Fruit fly (Drosophila melanogaster) whole organism, embryonic: ENCODE measurements around the gene OtopLc.

Experiments
- Blimp-1 ChIP-seq: fragments of 200-800 bp; sonication (Bioruptor generic); optimal IDR thresholded peaks from 3 replicates; lab custom pipeline; 2018; ENCODE audit warnings: missing biosample characterization, missing genetic modification characterization, mild to moderate bottlenecking, moderate library complexity, missing genetic modification reagents
- CG10565 ChIP-seq: fragments of 200-800 bp; sonication (Bioruptor generic); optimal IDR thresholded peaks from 3 replicates; lab custom pipeline; 2016; ENCODE audit warnings: missing biosample characterization, mild to moderate bottlenecking, missing genetic modification characterization
- CG10654 ChIP-seq: fragments of 200-800 bp; sonication (Bioruptor generic); optimal IDR thresholded peaks from 2 replicates; lab custom pipeline; 2016; ENCODE audit warnings: missing biosample characterization, missing genetic modification characterization
- CG11456 ChIP-seq: fragments of 200-800 bp; sonication (Bioruptor generic); IDR thresholded peaks from 3 replicates; pipeline ENCODE4 v1.3.6; 2022; ENCODE audit warnings: missing biosample characterization, missing genetic modification characterization
- CG12236 ChIP-seq: fragments of 200-800 bp; sonication (Bioruptor generic); optimal IDR thresholded peaks from 2 replicates; lab custom pipeline; 2016; ENCODE audit warnings: missing biosample characterization, missing genetic modification characterization
- CG12659 ChIP-seq: fragments of 200-800 bp; sonication (Bioruptor generic); optimal IDR thresholded peaks from 3 replicates; lab custom pipeline; 2017; ENCODE audit warnings: mild to moderate bottlenecking, missing biosample characterization, missing genetic modification reagents, missing genetic modification characterization
- CG15514 ChIP-seq: fragments of 200-800 bp; sonication (Bioruptor generic); optimal IDR thresholded peaks from 3 replicates; lab custom pipeline; 2017; ENCODE audit warnings: missing biosample characterization, missing genetic modification characterization, mild to moderate bottlenecking, moderate library complexity, missing genetic modification reagents
- CG15601 ChIP-seq: fragments of 200-800 bp; sonication (Bioruptor generic); optimal IDR thresholded peaks from 3 replicates; lab custom pipeline; 2019; ENCODE audit warnings: missing biosample characterization, mild to moderate bottlenecking, missing genetic modification characterization, moderate library complexity
- CG18011 ChIP-seq: fragments of 200-800 bp; sonication (Bioruptor generic); optimal IDR thresholded peaks from 2 replicates; lab custom pipeline; 2017; ENCODE audit warnings: missing biosample characterization, missing genetic modification characterization, mild to moderate bottlenecking, moderate library complexity, missing genotype
- CG18764 ChIP-seq: fragments of 200-800 bp; sonication (Bioruptor generic); optimal IDR thresholded peaks from 3 replicates; lab custom pipeline; 2016; ENCODE audit warnings: missing biosample characterization, missing genetic modification characterization
- CG2875 ChIP-seq: fragments of 200-800 bp; sonication (Bioruptor generic); optimal IDR thresholded peaks from 2 replicates; lab custom pipeline; 2017; ENCODE audit warnings: missing biosample characterization, mild to moderate bottlenecking, missing genetic modification characterization, missing genetic modification reagents
- CG30431 ChIP-seq: fragments of 200-800 bp; sonication (Bioruptor generic); optimal IDR thresholded peaks from 2 replicates; lab custom pipeline; 2017; ENCODE audit warnings: missing biosample characterization, missing genetic modification characterization
- CG33213 ChIP-seq: fragments of 200-800 bp; sonication (Bioruptor generic); optimal IDR thresholded peaks from 3 replicates; lab custom pipeline; 2016; ENCODE audit warnings: missing biosample characterization, missing genetic modification characterization
- CG33557 ChIP-seq: fragments of 200-800 bp; sonication (Bioruptor generic); optimal IDR thresholded peaks from 2 replicates; lab custom pipeline; 2019; ENCODE audit warnings: missing biosample characterization, mild to moderate bottlenecking, missing genetic modification characterization, moderate library complexity
- CG3847 ChIP-seq: fragments of 200-800 bp; sonication (Bioruptor generic); IDR thresholded peaks from 2 replicates; pipeline ENCODE4 v1.3.6; 2022; ENCODE audit warnings: missing biosample characterization, missing genetic modification characterization
- CG4707 ChIP-seq: fragments of 200-800 bp; sonication (Bioruptor generic); optimal IDR thresholded peaks from 2 replicates; lab custom pipeline; 2018; ENCODE audit warnings: missing biosample characterization, mild to moderate bottlenecking, missing genetic modification characterization, moderate library complexity
- CG4730 ChIP-seq: fragments of 200-800 bp; sonication (Bioruptor generic); IDR thresholded peaks from 2 replicates; pipeline ENCODE4 v1.3.6; 2022; ENCODE audit warnings: missing biosample characterization, missing genetic modification characterization
- CG8924 ChIP-seq: fragments of 200-800 bp; optimal IDR thresholded peaks from 3 replicates; lab custom pipeline; 2019; ENCODE audit warnings: missing biosample characterization, mild to moderate bottlenecking, missing genetic modification characterization, moderate library complexity
- D ChIP-seq, 2 experiments: fragments of 200-800 bp in 1 of 2; fragments of >200 bp in 1 of 2; sonication (Bioruptor generic) in 1 of 2; optimal IDR thresholded peaks; 2 replicates in 1 of 2; 3 replicates in 1 of 2; lab custom pipeline; 2017; ENCODE audit warnings: mild to moderate bottlenecking in 1 of 2, missing biosample characterization in 1 of 2, missing genetic modification characterization in 1 of 2, missing genetic modification reagents in 1 of 2
- Dp ChIP-seq: fragments of 200-800 bp; sonication (Bioruptor generic); optimal IDR thresholded peaks from 2 replicates; lab custom pipeline; 2018; ENCODE audit warnings: missing biosample characterization, mild to moderate bottlenecking, missing genetic modification characterization, moderate library complexity
- H2.0 ChIP-seq: fragments of 200-800 bp; sonication (Bioruptor generic); IDR thresholded peaks from 2 replicates; pipeline ENCODE4 v1.3.6; 2022; ENCODE audit warnings: missing biosample characterization, missing genetic modification characterization
- Lim3 ChIP-seq: fragments of 200-800 bp; sonication (Bioruptor generic); IDR thresholded peaks from 2 replicates; pipeline ENCODE4 v1.3.6; 2022; ENCODE audit warnings: missing biosample characterization, missing genetic modification characterization
- Nf-YB ChIP-seq: fragments of 200-800 bp; sonication (Bioruptor generic); optimal IDR thresholded peaks from 3 replicates; lab custom pipeline; 2019; ENCODE audit warnings: missing biosample characterization, mild to moderate bottlenecking, missing genetic modification characterization, moderate library complexity
- Optix ChIP-seq: fragments of 200-800 bp; sonication (Bioruptor generic); IDR thresholded peaks from 3 replicates; pipeline ENCODE4 v1.3.6; 2022; ENCODE audit warnings: missing biosample characterization, missing genetic modification characterization
- Rfx ChIP-seq: fragments of 200-800 bp; sonication (Bioruptor generic); IDR thresholded peaks from 2 replicates; pipeline ENCODE4 v1.3.6; 2022; ENCODE audit warnings: missing biosample characterization, missing genetic modification characterization
- Sry-β ChIP-seq: fragments of 200-800 bp; sonication (Bioruptor generic); optimal IDR thresholded peaks from 2 replicates; lab custom pipeline; 2018; ENCODE audit warnings: missing biosample characterization, mild to moderate bottlenecking, missing genetic modification characterization, moderate library complexity
- Taf1 ChIP-seq: fragments of 200-800 bp; sonication (Bioruptor generic); IDR thresholded peaks from 2 replicates; pipeline ENCODE4 v1.3.6; 2022; ENCODE audit warnings: missing biosample characterization, missing genetic modification characterization
- ara ChIP-seq: fragments of 200-800 bp; sonication (Bioruptor generic); IDR thresholded peaks from 2 replicates; pipeline ENCODE4 v1.3.6; 2022; ENCODE audit warnings: missing biosample characterization, missing genetic modification characterization
- cato ChIP-seq: fragments of 200-800 bp; sonication (Bioruptor generic); optimal IDR thresholded peaks from 2 replicates; lab custom pipeline; 2016; ENCODE audit warnings: missing biosample characterization, missing genetic modification characterization, borderline replicate concordance
- dan ChIP-seq: fragments of 200-800 bp; sonication (Bioruptor generic); IDR thresholded peaks from 2 replicates; pipeline ENCODE4 v1.3.6; 2022; ENCODE audit warnings: missing biosample characterization, missing genetic modification characterization
- esg ChIP-seq: fragments of 200-800 bp; sonication (Bioruptor generic); conservative IDR thresholded peaks from 2 replicates; pipeline ENCODE4 v1.3.6; 2022; ENCODE audit warnings: missing biosample characterization, missing genetic modification characterization
- eve ChIP-seq, 2 experiments: fragments of >200 bp; optimal IDR thresholded peaks; 2 replicates each; lab custom pipeline; 2017; ENCODE audit warnings: missing biosample characterization in 2 of 2, missing genetic modification characterization in 2 of 2
- fru ChIP-seq: fragments of >200 bp; optimal IDR thresholded peaks from 2 replicates; lab custom pipeline; 2017
- gcm2 ChIP-seq: fragments of 200-800 bp; sonication (Bioruptor generic); optimal IDR thresholded peaks from 2 replicates; lab custom pipeline; 2016; ENCODE audit warnings: missing biosample characterization, missing genetic modification characterization
- grn ChIP-seq: fragments of 200-800 bp; sonication (Bioruptor generic); optimal IDR thresholded peaks from 3 replicates; lab custom pipeline; 2017; ENCODE audit warnings: missing biosample characterization, missing genetic modification characterization
- gsb-n ChIP-seq: fragments of 200-800 bp; sonication (Bioruptor generic); optimal IDR thresholded peaks from 3 replicates; lab custom pipeline; 2018; ENCODE audit warnings: missing biosample characterization, mild to moderate bottlenecking, missing genetic modification characterization
- ham ChIP-seq: fragments of 200-800 bp; sonication (Bioruptor generic); IDR thresholded peaks from 2 replicates; pipeline ENCODE4 v1.3.6; 2022; ENCODE audit warnings: missing biosample characterization, missing genetic modification characterization
- lbe ChIP-seq: fragments of 200-800 bp; sonication (Bioruptor generic); optimal IDR thresholded peaks from 2 replicates; lab custom pipeline; 2016; ENCODE audit warnings: missing biosample characterization, mild to moderate bottlenecking, missing genetic modification characterization
- lola ChIP-seq, 3 experiments: fragments of >200 bp in 2 of 3; fragments of 200-800 bp in 1 of 3; sonication (Bioruptor generic) in 1 of 3; optimal IDR thresholded peaks; 2 replicates each; lab custom pipeline; 2017 to 2019; ENCODE audit warnings: missing biosample characterization in 3 of 3, missing genetic modification characterization in 3 of 3, mild to moderate bottlenecking in 1 of 3, moderate library complexity in 1 of 3
- luna ChIP-seq: fragments of 200-800 bp; sonication (Bioruptor generic); optimal IDR thresholded peaks from 2 replicates; lab custom pipeline; 2016; ENCODE audit warnings: missing biosample characterization, missing genetic modification characterization
- pfk ChIP-seq: fragments of 200-800 bp; sonication (Bioruptor generic); optimal IDR thresholded peaks from 2 replicates; lab custom pipeline; 2018; ENCODE audit warnings: missing biosample characterization, mild to moderate bottlenecking, missing genetic modification characterization, moderate library complexity
- run ChIP-seq: fragments of 200-800 bp; sonication (Bioruptor generic); optimal IDR thresholded peaks from 3 replicates; lab custom pipeline; 2018; ENCODE audit warnings: missing biosample characterization, mild to moderate bottlenecking, missing genetic modification characterization
- schlank ChIP-seq: fragments of 200-800 bp; sonication (Bioruptor generic); optimal IDR thresholded peaks from 2 replicates; lab custom pipeline; 2018; ENCODE audit warnings: missing biosample characterization, mild to moderate bottlenecking, missing genetic modification characterization
- slou ChIP-seq: fragments of 200-800 bp; sonication (Bioruptor generic); optimal IDR thresholded peaks from 3 replicates; lab custom pipeline; 2016; ENCODE audit warnings: missing biosample characterization, missing genetic modification characterization
- sna ChIP-seq: fragments of 200-800 bp; sonication (Bioruptor generic); IDR thresholded peaks from 2 replicates; pipeline ENCODE4 v1.3.6; 2022; ENCODE audit warnings: missing biosample characterization, missing genetic modification characterization; ENCODE audit not compliant: partially characterized antibody
- stwl ChIP-seq: fragments of 200-800 bp; sonication (Bioruptor generic); optimal IDR thresholded peaks from 3 replicates; lab custom pipeline; 2018; ENCODE audit warnings: missing biosample characterization, mild to moderate bottlenecking, missing genetic modification characterization, moderate library complexity
- tap ChIP-seq: fragments of 200-800 bp; optimal IDR thresholded peaks from 3 replicates; lab custom pipeline; 2019; ENCODE audit warnings: missing biosample characterization, mild to moderate bottlenecking, missing genetic modification characterization, moderate library complexity
- yki ChIP-seq: fragments of >200 bp; optimal IDR thresholded peaks from 3 replicates; lab custom pipeline; 2018
- z ChIP-seq: fragments of 200-800 bp; sonication (Bioruptor generic); IDR thresholded peaks from 3 replicates; pipeline ENCODE4 v1.3.6; 2022; ENCODE audit warnings: missing biosample characterization, missing genetic modification characterization

Gene OtopLc

dm6 chrX:5699824-5700498 lies 37.3 kb upstream of the OtopLc start (continued):
- TF ChIP-seq CG30431 (peak; percentile 44), grn (GFP tag; lab: Kevin White, UChicago) (no peak), CG33557 (GFP tag; lab: Kevin White, UChicago) (no peak), CG33213 (GFP tag; lab: Kevin White, UChicago) (no peak), Dp (GFP tag; lab: Kevin White, UChicago) (no peak), run (peak; percentile 38), CG15601 (tag; lab: Kevin White, UChicago) (peak; percentile 48), CG8924 (tag; lab: Kevin White, UChicago) (peak; percentile 67), CG4707 (GFP tag; lab: Kevin White, UChicago) (no peak), CG10565 (GFP tag; lab: Kevin White, UChicago) (no peak), ham (no peak), pfk (no peak), yki (lab: Kevin White, UChicago) (no peak), Sry-β (GFP tag; lab: Kevin White, UChicago) (no peak), esg (GFP tag; lab: Robert Waterston, UW) (no peak; the same call in 1 of the 2 replicates), Blimp-1 (peak; percentile 75), Taf1 (no peak), lbe (GFP tag; lab: Kevin White, UChicago) (peak; percentile 46), Optix (GFP tag; lab: Robert Waterston, UW) (peak; percentile 52; the same call in 2 of the 3 replicates), schlank (tag; lab: Kevin White, UChicago) (no peak), CG18011 (GFP tag; lab: Kevin White, UChicago) (peak; percentile 7), lola (GFP tag; optimal IDR thresholded peaks at IDR 0.05; lab: Kevin White, UChicago) (peak in 1 of 3 experiments; percentile 45), gcm2 (GFP tag; lab: Kevin White, UChicago) (peak; percentile 10), CG18764 (GFP tag; lab: Kevin White, UChicago) (peak; percentile 27), CG11456 (GFP tag; lab: Robert Waterston, UW) (no peak), D (optimal IDR thresholded peaks at IDR 0.05; lab: Kevin White, UChicago) (no peak), D (GFP tag; optimal IDR thresholded peaks at IDR 0.05; lab: Kevin White, UChicago) (peak; percentile 54), CG15514 (GFP tag; lab: Kevin White, UChicago) (peak; percentile 21), eve (GFP tag; optimal IDR thresholded peaks at IDR 0.05; lab: Kevin White, UChicago) (no peak), cato (GFP tag; lab: Kevin White, UChicago) (peak; percentile 26), tap (tag; lab: Kevin White, UChicago) (peak; percentile 37), fru (lab: Kevin White, UChicago) (no peak), luna (GFP tag; lab: Kevin White, UChicago) (no peak), CG4730 (no peak), CG12236 (no peak), Nf-YB (peak; percentile 39), z (no peak), CG12659 (GFP tag; lab: Kevin White, UChicago) (peak; percentile 3), dan (no peak), H2.0 (GFP tag; lab: Robert Waterston, UW) (no peak), Rfx (GFP tag; lab: Robert Waterston, UW) (peak; percentile 55; the same call in 1 of the 2 replicates), ara (GFP tag; lab: Robert Waterston, UW) (no peak), gsb-n (tag; lab: Kevin White, UChicago) (peak; percentile 49), stwl (no peak), CG3847 (0 out of 2 replicates have a peak, but pooled peaks have one; percentile 29), sna (GFP tag; lab: Robert Waterston, UW) (no peak), CG2875 (peak; percentile 41), slou (GFP tag; lab: Kevin White, UChicago) (peak; percentile 15), CG10654 (peak; percentile 25), Lim3 (GFP tag; lab: Robert Waterston, UW) (no peak)
